ENCODE assay signal across 3 fruit fly cellular contexts in genomic region chr3L:8641049-8641448, dm6.
TF ChIP-seq lines count a peak whose summit lies in the region.

No protein-coding gene starts in this region.

TF ChIP-seq in whole organism, prepupa, 60 proteins besides CTCF, POLR2A, EP300 and RAD21:
- no peak for TF ChIP-seq Lpt (GFP tag; optimal IDR thresholded peaks at IDR 0.05; lab: Kevin White, UChicago)
- TF ChIP-seq CG15336 (GFP tag; IDR thresholded peaks at IDR 0.05; lab: Robert Waterston, UW), result peak; percentile 59
- TF ChIP-seq CG16779 (tag; optimal IDR thresholded peaks at IDR 0.05; lab: Kevin White, UChicago), result no peak
- TF ChIP-seq Blimp-1 (GFP tag; optimal IDR thresholded peaks at IDR 0.05; lab: Kevin White, UChicago), result peak; percentile 85
- peak; percentile 7 for TF ChIP-seq CG6792 (GFP tag; optimal IDR thresholded peaks at IDR 0.05; lab: Kevin White, UChicago)
- peak; percentile 71 for TF ChIP-seq Hr4 (GFP tag; optimal IDR thresholded peaks at IDR 0.05; lab: Kevin White, UChicago)
- no peak for TF ChIP-seq CG34406 (GFP tag; optimal IDR thresholded peaks at IDR 0.05; lab: Kevin White, UChicago)
- TF ChIP-seq CG32006 (GFP tag; optimal IDR thresholded peaks at IDR 0.05; lab: Kevin White, UChicago), result peak; percentile 64
- TF ChIP-seq esn (GFP tag; optimal IDR thresholded peaks at IDR 0.05; lab: Kevin White, UChicago), result no peak
- peak; percentile 40 for TF ChIP-seq OdsH (GFP tag; optimal IDR thresholded peaks at IDR 0.05; lab: Kevin White, UChicago)
- no peak for TF ChIP-seq Smox (GFP tag; optimal IDR thresholded peaks at IDR 0.05; lab: Kevin White, UChicago)
- peak; percentile 42; the same call in 2 of the 3 replicates for TF ChIP-seq eg (GFP tag; IDR thresholded peaks at IDR 0.05; lab: Robert Waterston, UW)
- no peak for TF ChIP-seq CG31627 (GFP tag; optimal IDR thresholded peaks at IDR 0.05; lab: Kevin White, UChicago)
- TF ChIP-seq CG9139 (GFP tag; optimal IDR thresholded peaks at IDR 0.05; lab: Kevin White, UChicago), result no peak
- TF ChIP-seq cyc (GFP tag; optimal IDR thresholded peaks at IDR 0.05; lab: Kevin White, UChicago), result no peak
- TF ChIP-seq CG4318 (GFP tag; optimal IDR thresholded peaks at IDR 0.05; lab: Kevin White, UChicago), result peak; percentile 30
- peak; percentile 44; the same call in 2 of the 3 replicates for TF ChIP-seq CG8119 (GFP tag; IDR thresholded peaks at IDR 0.05; lab: Robert Waterston, UW)
- peak; percentile 83 for TF ChIP-seq Eip78C (GFP tag; lab: Kevin White, UChicago)
- TF ChIP-seq CG3919 (GFP tag; optimal IDR thresholded peaks at IDR 0.05; lab: Kevin White, UChicago), result peak; percentile 36
- peak; percentile 56 for TF ChIP-seq svp (GFP tag; lab: Kevin White, UChicago)
- no peak for TF ChIP-seq CG6854 (GFP tag; optimal IDR thresholded peaks at IDR 0.05; lab: Kevin White, UChicago)
- TF ChIP-seq dac (GFP tag; optimal IDR thresholded peaks at IDR 0.05; lab: Kevin White, UChicago), result peak; percentile 17
- TF ChIP-seq acj6 (GFP tag; optimal IDR thresholded peaks at IDR 0.05; lab: Kevin White, UChicago), result peak; percentile 2
- no peak for TF ChIP-seq pdm3 (GFP tag; optimal IDR thresholded peaks at IDR 0.05; lab: Kevin White, UChicago)
- TF ChIP-seq Hr38 (GFP tag; optimal IDR thresholded peaks at IDR 0.05; lab: Kevin White, UChicago), result no peak
- TF ChIP-seq CG8632 (GFP tag; optimal IDR thresholded peaks at IDR 0.05; lab: Kevin White, UChicago), result no peak
- TF ChIP-seq lz (GFP tag; optimal IDR thresholded peaks at IDR 0.05; lab: Kevin White, UChicago), result peak; percentile 35
- no peak for TF ChIP-seq CG11902 (GFP tag; optimal IDR thresholded peaks at IDR 0.05; lab: Kevin White, UChicago)

TF ChIP-seq in whole organism, pupa, 21 proteins besides CTCF, POLR2A, EP300 and RAD21:
- TF ChIP-seq CG8301 (tag; optimal IDR thresholded peaks at IDR 0.05; lab: Kevin White, UChicago), result peak; percentile 4
- TF ChIP-seq Ets98B (GFP tag; IDR thresholded peaks at IDR 0.05; lab: Robert Waterston, UW), result 0 out of 2 replicates have a peak, but pooled peaks have one; percentile 21
- no peak for TF ChIP-seq CG9948 (tag; optimal IDR thresholded peaks at IDR 0.05; lab: Kevin White, UChicago)

TF ChIP-seq in whole organism, wandering third instar larva, 38 proteins besides CTCF, POLR2A, EP300 and RAD21:
- no peak for TF ChIP-seq Abd-B (GFP tag; optimal IDR thresholded peaks at IDR 0.05; lab: Kevin White, UChicago)
- TF ChIP-seq GATAd (GFP tag; optimal IDR thresholded peaks at IDR 0.05; lab: Kevin White, UChicago), result no peak
- TF ChIP-seq sv (GFP tag; optimal IDR thresholded peaks at IDR 0.05; lab: Kevin White, UChicago), result no peak
- no peak for TF ChIP-seq dsf (GFP tag; optimal IDR thresholded peaks at IDR 0.05; lab: Kevin White, UChicago; ENCODE audit: borderline replicate concordance)
- no peak for TF ChIP-seq Mio (GFP tag; optimal IDR thresholded peaks at IDR 0.05; lab: Kevin White, UChicago)
- peak; percentile 15 for TF ChIP-seq HLH106 (tag; optimal IDR thresholded peaks at IDR 0.05; lab: Kevin White, UChicago)
- no peak for TF ChIP-seq N (GFP tag; optimal IDR thresholded peaks at IDR 0.05; lab: Kevin White, UChicago)
- TF ChIP-seq pan (optimal IDR thresholded peaks at IDR 0.05; lab: Kevin White, UChicago), result no peak
- no peak for TF ChIP-seq usp (GFP tag; optimal IDR thresholded peaks at IDR 0.05; lab: Kevin White, UChicago)
- TF ChIP-seq fru (GFP tag; optimal IDR thresholded peaks at IDR 0.05; lab: Kevin White, UChicago), result no peak
- no peak for TF ChIP-seq Dfd (GFP tag; optimal IDR thresholded peaks at IDR 0.05; lab: Kevin White, UChicago)
- TF ChIP-seq dmrt93B (GFP tag; optimal IDR thresholded peaks at IDR 0.05; lab: Kevin White, UChicago), result no peak
- TF ChIP-seq jim (GFP tag; optimal IDR thresholded peaks at IDR 0.05; lab: Kevin White, UChicago), result no peak
- TF ChIP-seq foxo (GFP tag; optimal IDR thresholded peaks at IDR 0.05; lab: Kevin White, UChicago), result peak in 1 of 2 experiments; percentile 12
TF ChIP-seq in whole organism, wandering third instar larva: peak in this region for 2.

Comparison
In these comparisons a context has a peak if more than half of its experiments do, and no peak if none do; other contexts are left out.
1. Of the 1 proteins assayed by ChIP-seq in both whole organism, prepupa and whole organism, wandering third instar larva: peak only in whole organism, prepupa: OdsH; only in whole organism, wandering third instar larva: none; in both: none; in neither: 0.